Worm (Caenorhabditis elegans): ENCODE measurements around the gene F59A7.12.
A peak's percentile ranks its signal among the peaks of the same experiment; 100 is the strongest.

F59A7.12 gene

DNA sequence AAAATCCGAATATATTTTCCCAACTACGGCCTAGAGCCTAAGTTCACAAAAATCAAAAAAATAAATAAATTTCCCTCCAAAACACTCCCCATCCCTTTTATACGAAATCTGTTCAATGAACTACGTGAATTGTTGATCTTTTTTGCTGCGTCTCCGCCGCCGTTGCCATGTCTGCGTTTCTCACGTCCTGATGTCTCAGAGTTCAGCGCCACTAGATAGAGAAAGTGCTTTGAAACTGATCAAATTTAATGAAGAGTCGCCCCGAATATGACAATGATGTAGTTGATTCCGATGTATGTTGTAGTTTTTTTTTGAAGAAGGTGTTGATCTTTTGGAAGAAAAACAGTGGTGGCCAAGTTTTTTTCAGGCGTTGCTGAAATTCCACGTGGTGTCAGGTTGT lies 24.3 kb downstream of the F59A7.12 start:
- TF ChIP-seq nhr-237 (tag; optimal IDR thresholded peaks at IDR 0.05) (no peak), unc-55 (GFP tag; optimal IDR thresholded peaks at IDR 0.05) (no peak)

DNA sequence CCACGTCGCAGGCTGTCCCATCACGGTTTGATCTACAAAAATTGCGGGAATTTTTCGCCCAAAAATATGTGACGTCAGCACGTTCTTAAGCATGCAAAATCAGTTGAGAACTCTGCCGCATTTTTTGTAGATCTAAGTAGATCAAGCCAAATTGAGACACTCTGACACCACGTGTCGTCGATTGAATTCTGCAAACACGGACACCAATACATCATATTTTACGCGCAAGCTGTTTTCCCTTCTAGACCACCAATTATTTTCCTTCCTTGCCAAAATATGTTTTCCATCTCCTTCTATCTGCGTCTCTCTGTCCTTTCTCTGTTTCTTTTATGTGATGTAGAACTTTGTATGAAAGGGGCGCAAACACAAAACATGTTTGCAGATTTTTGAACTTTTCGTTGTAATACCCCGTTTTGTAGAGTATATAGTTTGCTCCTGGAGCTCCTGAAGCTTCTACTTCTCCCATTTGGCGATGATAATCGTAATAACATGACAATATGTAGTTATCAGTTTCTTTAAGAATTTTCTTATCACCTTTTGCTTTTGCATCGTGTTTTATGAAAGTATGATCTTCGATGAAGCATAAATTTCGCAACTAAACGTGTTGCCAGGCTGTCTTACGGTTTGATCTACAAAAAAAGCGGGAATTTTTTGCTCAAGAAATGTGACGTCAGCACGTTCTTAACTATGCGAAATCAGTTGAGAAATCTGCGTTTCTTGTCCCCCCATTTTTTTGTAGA lies 26.0 kb downstream of the F59A7.12 start:
- TF ChIP-seq nhr-77 (tag; optimal IDR thresholded peaks at IDR 0.05) (no peak), lsy-2 (tag; optimal IDR thresholded peaks at IDR 0.05) (no peak), sma-9 (GFP tag; optimal IDR thresholded peaks at IDR 0.05) (peak; percentile 23), sma-9 (tag; optimal IDR thresholded peaks at IDR 0.05) (no peak), Y55F3AM.14 (GFP tag; optimal IDR thresholded peaks at IDR 0.05) (no peak), fos-1 (tag; optimal IDR thresholded peaks at IDR 0.05) (peak; percentile 53), C34F6.9 (tag; optimal IDR thresholded peaks at IDR 0.05) (peak; percentile 5)

DNA sequence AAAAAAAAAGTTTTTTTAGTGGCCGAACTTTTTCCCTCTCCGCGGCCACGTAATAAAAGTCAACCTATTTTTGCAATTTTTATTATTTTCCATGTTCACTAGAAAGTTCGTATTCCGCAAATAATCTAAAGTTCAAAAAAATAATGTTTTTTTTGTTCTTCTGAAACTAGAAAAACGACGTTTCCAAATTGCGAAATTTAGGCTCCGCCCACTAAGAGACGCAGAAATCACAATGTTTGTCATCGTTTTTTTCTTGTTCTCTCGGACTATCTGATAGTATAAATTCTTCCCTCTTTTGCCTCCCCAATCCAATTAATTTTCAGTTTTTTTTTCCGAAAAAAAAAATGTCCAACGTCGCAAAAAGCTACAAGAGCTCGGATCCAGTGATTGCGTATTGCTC lies 27.3 kb downstream of the F59A7.12 start, which contains the start of gene comt-3:
comt-3 (plus strand) TSS at position 214 of the 400 bp plus-strand sequence.
- TF ChIP-seq unc-55 (GFP tag; optimal IDR thresholded peaks at IDR 0.05) (peak; percentile 41), sma-3 (GFP tag; optimal IDR thresholded peaks at IDR 0.05) (no peak), sma-9 (GFP tag; optimal IDR thresholded peaks at IDR 0.05) (no peak), sma-9 (tag; optimal IDR thresholded peaks at IDR 0.05) (no peak), nhr-25 (tag; optimal IDR thresholded peaks at IDR 0.05) (no peak), aly-2 (tag; optimal IDR thresholded peaks at IDR 0.05) (no peak), nhr-10 (tag; optimal IDR thresholded peaks at IDR 0.05) (no peak), nhr-23 (tag; optimal IDR thresholded peaks at IDR 0.05) (no peak), skn-1 (tag; optimal IDR thresholded peaks at IDR 0.05) (peak; percentile 58), ZK546.5 (tag; optimal IDR thresholded peaks at IDR 0.05) (no peak), unc-39 (tag; optimal IDR thresholded peaks at IDR 0.05) (no peak), nhr-21 (tag; optimal IDR thresholded peaks at IDR 0.05) (no peak), crh-2 (tag; optimal IDR thresholded peaks at IDR 0.05) (no peak)

DNA sequence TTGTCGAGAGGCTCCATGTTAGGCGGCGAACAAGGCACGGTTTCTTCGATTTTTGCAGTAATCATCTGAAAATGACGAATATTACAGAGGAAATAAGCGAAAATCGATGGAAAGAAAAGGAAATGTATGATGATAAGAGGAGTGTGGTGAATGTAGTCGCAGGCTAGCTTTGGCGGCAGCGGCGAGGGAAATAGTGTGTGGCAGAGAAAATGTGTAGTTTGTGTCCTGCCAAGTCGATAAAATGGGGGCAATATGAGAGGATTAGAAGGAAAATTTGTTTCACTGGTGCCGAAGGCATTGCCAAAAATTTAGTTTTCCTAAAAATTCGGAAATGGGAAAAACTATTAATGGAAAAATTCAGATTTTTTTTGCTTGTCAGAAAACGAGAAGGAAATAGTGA lies 36.8 kb downstream of the F59A7.12 start, which contains the start of gene nhr-86:
nhr-86 (minus strand) TSS at position 71 of the 400 bp plus-strand sequence.
- TF ChIP-seq sma-9 (GFP tag; optimal IDR thresholded peaks at IDR 0.05) (no peak), sma-9 (tag; optimal IDR thresholded peaks at IDR 0.05) (no peak), nhr-129 (tag; optimal IDR thresholded peaks at IDR 0.05) (peak; percentile 28), fos-1 (tag; optimal IDR thresholded peaks at IDR 0.05) (peak; percentile 30), dmd-4 (tag; optimal IDR thresholded peaks at IDR 0.05) (no peak), Y55F3AM.14 (GFP tag; optimal IDR thresholded peaks at IDR 0.05) (no peak), gmeb-1 (tag; optimal IDR thresholded peaks at IDR 0.05) (peak; percentile 2), unc-55 (GFP tag; optimal IDR thresholded peaks at IDR 0.05) (no peak), crh-2 (tag; optimal IDR thresholded peaks at IDR 0.05) (peak; percentile 8), zag-1 (tag; optimal IDR thresholded peaks at IDR 0.05) (no peak), sem-4 (tag; optimal IDR thresholded peaks at IDR 0.05) (no peak), ama-1 (optimal IDR thresholded peaks at IDR 0.05) (peak; percentile 5)

DNA sequence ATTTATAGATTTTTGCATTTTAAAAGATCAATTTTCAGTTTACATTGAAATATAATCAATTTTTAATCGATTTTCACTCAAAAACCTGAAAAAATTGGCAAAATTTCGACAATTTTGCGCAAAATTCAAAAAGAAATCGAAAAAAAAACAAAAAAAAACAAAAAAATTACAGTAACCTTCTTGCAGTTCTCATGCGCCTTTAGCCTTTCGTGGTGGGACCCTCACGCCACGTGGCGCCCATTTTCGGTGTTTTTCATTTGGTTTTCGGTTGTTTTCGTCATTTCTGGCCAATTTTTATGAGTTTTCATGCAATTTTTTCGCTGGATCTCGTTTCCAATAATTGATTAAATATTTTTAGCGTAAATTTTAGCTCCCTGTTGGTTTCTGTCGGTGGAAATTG lies 37.4 kb downstream of the F59A7.12 start:
- no peak for TF ChIP-seq ztf-4 (tag; optimal IDR thresholded peaks at IDR 0.05)
- peak in 1 of 2 experiments; percentile 1 for TF ChIP-seq lsy-2 (tag; optimal IDR thresholded peaks at IDR 0.05)

DNA sequence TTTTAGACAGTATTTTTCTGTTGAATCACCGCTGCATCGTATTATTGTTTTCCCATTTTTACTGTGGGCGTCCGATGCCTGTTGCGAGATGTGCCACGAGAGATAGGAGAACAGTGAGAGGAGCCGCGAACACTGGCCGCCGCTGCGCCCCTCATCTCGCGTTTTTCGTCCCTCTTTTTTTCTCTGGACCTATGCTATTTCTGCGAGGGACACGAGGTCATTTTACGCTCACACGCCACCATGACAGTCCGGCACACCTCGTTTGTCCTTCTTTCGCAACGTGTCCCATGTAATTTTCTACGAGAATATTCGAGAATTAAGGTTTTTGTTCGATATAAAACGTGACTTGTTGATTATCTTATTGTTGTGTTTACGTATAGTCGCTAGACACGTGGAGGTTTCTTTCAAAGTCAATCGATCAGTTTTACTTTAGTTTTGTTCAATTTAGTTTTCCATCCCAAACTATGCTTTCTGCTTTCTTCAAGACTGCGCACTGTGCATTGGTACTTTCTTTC lies 38.1 kb downstream of the F59A7.12 start, which contains the start of gene lbp-9:
lbp-9 (plus strand) TSS at position 465 of the 515 bp plus-strand sequence.
- TF ChIP-seq skn-1 (tag; optimal IDR thresholded peaks at IDR 0.05), result no peak
- TF ChIP-seq R02D3.7 (tag; optimal IDR thresholded peaks at IDR 0.05), result no peak
- TF ChIP-seq sem-4 (tag; optimal IDR thresholded peaks at IDR 0.05), result peak; percentile 1
- peak in 1 of 2 experiments; percentile 53 for TF ChIP-seq mdl-1 (tag; optimal IDR thresholded peaks at IDR 0.05)
- no peak for TF ChIP-seq ceh-16 (tag; optimal IDR thresholded peaks at IDR 0.05)
- no peak for TF ChIP-seq nhr-23 (tag; optimal IDR thresholded peaks at IDR 0.05)
- TF ChIP-seq blmp-1 (tag; optimal IDR thresholded peaks at IDR 0.05; ENCODE audit: insufficient read depth), result peak; percentile 2
- TF ChIP-seq unc-62 (GFP tag; optimal IDR thresholded peaks at IDR 0.05), result no peak
- TF ChIP-seq egl-27 (tag; optimal IDR thresholded peaks at IDR 0.05), result peak; percentile 20
- no peak for TF ChIP-seq nhr-11 (tag; optimal IDR thresholded peaks at IDR 0.05)
- TF ChIP-seq nhr-6 (tag; optimal IDR thresholded peaks at IDR 0.05), result no peak
- no peak for TF ChIP-seq snpc-4 (tag; optimal IDR thresholded peaks at IDR 0.05)
- TF ChIP-seq nhr-129 (tag; optimal IDR thresholded peaks at IDR 0.05), result peak; percentile 79
- TF ChIP-seq sma-3 (GFP tag; optimal IDR thresholded peaks at IDR 0.05), result peak; percentile 72
- TF ChIP-seq dmd-4 (tag; optimal IDR thresholded peaks at IDR 0.05), result no peak
- peak; percentile 88 for TF ChIP-seq C34F6.9 (tag; optimal IDR thresholded peaks at IDR 0.05)
- TF ChIP-seq nhr-77 (tag; optimal IDR thresholded peaks at IDR 0.05), result no peak
- TF ChIP-seq ama-1 (optimal IDR thresholded peaks at IDR 0.05), result no peak
- no peak for TF ChIP-seq lin-11 (tag; optimal IDR thresholded peaks at IDR 0.05)
- peak; percentile 34 for TF ChIP-seq fos-1 (tag; optimal IDR thresholded peaks at IDR 0.05)
- TF ChIP-seq nhr-25 (tag; optimal IDR thresholded peaks at IDR 0.05), result peak; percentile 87
- TF ChIP-seq lin-39 (tag; optimal IDR thresholded peaks at IDR 0.05), result no peak
- no peak for TF ChIP-seq alr-1 (tag; optimal IDR thresholded peaks at IDR 0.05)
- no peak for TF ChIP-seq ztf-11 (tag; optimal IDR thresholded peaks at IDR 0.05)
- TF ChIP-seq ztf-4 (tag; optimal IDR thresholded peaks at IDR 0.05), result peak; percentile 64
- peak; percentile 49 for TF ChIP-seq sma-9 (GFP tag; optimal IDR thresholded peaks at IDR 0.05)
- no peak for TF ChIP-seq sma-9 (tag; optimal IDR thresholded peaks at IDR 0.05)
- TF ChIP-seq F13H6.1 (tag; optimal IDR thresholded peaks at IDR 0.05), result peak; percentile 25
